Worm (Caenorhabditis elegans) whole organism, L1 larva: ENCODE measurements around the gene F58B4.3.

Experiments
- C04F5.9 ChIP-seq: sonication (generic microtip); optimal IDR thresholded peaks from 2 replicates; lab custom pipeline; 2016; ENCODE audit warnings: missing genetic modification characterization, missing compliant biosample characterization
- F16B12.6 ChIP-seq: fragments of 150-350 bp; optimal IDR thresholded peaks from 2 replicates; lab custom pipeline; 2014; ENCODE audit warnings: missing biosample characterization, missing genetic modification characterization
- aly-2 ChIP-seq: fragments of 150-350 bp; optimal IDR thresholded peaks from 2 replicates; lab custom pipeline; 2014; ENCODE audit warnings: missing biosample characterization, missing genetic modification characterization
- blmp-1 ChIP-seq: fragments of 150-350 bp; optimal IDR thresholded peaks from 2 replicates; lab custom pipeline; 2014; ENCODE audit warnings: missing biosample characterization, missing genetic modification characterization
- ceh-63 ChIP-seq: fragments of 200-800 bp; sonication (Bioruptor generic); optimal IDR thresholded peaks from 2 replicates; lab custom pipeline; 2018; ENCODE audit warnings: mild to moderate bottlenecking, missing genetic modification characterization, missing compliant biosample characterization
- ceh-82 ChIP-seq, 3 experiments: fragments of 150-350 bp in 1 of 3; sonication (generic microtip) in 2 of 3; optimal IDR thresholded peaks; 2 replicates each; lab custom pipeline; 2014 to 2017; ENCODE audit warnings: missing biosample characterization in 3 of 3, missing genetic modification characterization in 3 of 3
- ceh-90 ChIP-seq: sonication (generic microtip); optimal IDR thresholded peaks from 2 replicates; lab custom pipeline; 2016; ENCODE audit warnings: missing genetic modification characterization, missing compliant biosample characterization
- dsc-1 ChIP-seq: sonication (generic microtip); optimal IDR thresholded peaks from 2 replicates; lab custom pipeline; 2016; ENCODE audit warnings: mild to moderate bottlenecking, missing genetic modification characterization, missing compliant biosample characterization
- efl-1 ChIP-seq, 4 experiments: fragments of 150-350 bp; optimal IDR thresholded peaks in 3 of 4; peaks in 1 of 4; 1 replicate in 1 of 4; 2 replicates in 3 of 4; lab custom pipeline; 2014; ENCODE audit warnings: missing biosample characterization in 2 of 4, missing genetic modification characterization in 2 of 4, missing genetic modification reagents in 2 of 4
- efl-3 ChIP-seq: fragments of 200-800 bp; sonication (Bioruptor generic); optimal IDR thresholded peaks from 2 replicates; lab custom pipeline; 2018; ENCODE audit warnings: mild to moderate bottlenecking, missing genetic modification characterization, missing compliant biosample characterization
- elt-3 ChIP-seq, 6 experiments: fragments of 150-350 bp in 1 of 6; sonication (generic microtip); optimal IDR thresholded peaks; 2 replicates each; lab custom pipeline; 2017 to 2018; ENCODE audit warnings: missing biosample characterization in 6 of 6, missing genetic modification characterization in 6 of 6, inconsistent platforms in 1 of 6
- fkh-10 ChIP-seq: sonication (generic microtip); optimal IDR thresholded peaks from 2 replicates; lab custom pipeline; 2017; ENCODE audit warnings: missing biosample characterization, missing genetic modification reagents, missing genetic modification characterization
- fkh-4 ChIP-seq: sonication (generic microtip); optimal IDR thresholded peaks from 2 replicates; lab custom pipeline; 2016; ENCODE audit warnings: missing compliant biosample characterization, missing genetic modification characterization, borderline replicate concordance
- fkh-8 ChIP-seq: sonication (generic microtip); optimal IDR thresholded peaks from 2 replicates; lab custom pipeline; 2016; ENCODE audit warnings: mild to moderate bottlenecking, missing genetic modification characterization, missing compliant biosample characterization
- grh-1 ChIP-seq: fragments of 200-800 bp; sonication (Bioruptor generic); IDR thresholded peaks from 2 replicates; pipeline ENCODE4 v1.3.6; 2022; ENCODE audit warnings: missing genetic modification reagents, missing genetic modification characterization, missing compliant biosample characterization
- hlh-17 ChIP-seq: fragments of 200-800 bp; sonication (Bioruptor generic); optimal IDR thresholded peaks from 2 replicates; lab custom pipeline; 2018; ENCODE audit warnings: missing genetic modification characterization, mild to moderate bottlenecking, missing compliant biosample characterization, moderate library complexity, borderline replicate concordance
- irx-1 ChIP-seq: sonication (generic microtip); optimal IDR thresholded peaks from 2 replicates; lab custom pipeline; 2016; ENCODE audit warnings: missing genetic modification characterization, missing compliant biosample characterization
- jun-1 ChIP-seq: fragments of 150-350 bp; optimal IDR thresholded peaks from 2 replicates; lab custom pipeline; 2014; ENCODE audit warnings: missing biosample characterization, missing genetic modification reagents, missing genetic modification characterization
- lin-13 ChIP-seq: fragments of 150-350 bp; optimal IDR thresholded peaks from 2 replicates; lab custom pipeline; 2014; ENCODE audit warnings: missing biosample characterization, missing genetic modification reagents, missing genetic modification characterization
- lin-14 ChIP-seq: fragments of 200-800 bp; sonication (Bioruptor generic); optimal IDR thresholded peaks from 2 replicates; lab custom pipeline; 2018; ENCODE audit warnings: mild to moderate bottlenecking, missing genetic modification characterization, moderate library complexity, missing compliant biosample characterization
- lin-39 ChIP-seq: fragments of 150-350 bp; optimal IDR thresholded peaks from 2 replicates; lab custom pipeline; 2014; ENCODE audit warnings: missing biosample characterization, missing genetic modification reagents, missing genetic modification characterization
- lir-3 ChIP-seq: sonication (generic microtip); optimal IDR thresholded peaks from 2 replicates; lab custom pipeline; 2016; ENCODE audit warnings: mild to moderate bottlenecking, missing genetic modification characterization, moderate library complexity, missing compliant biosample characterization; ENCODE audit not compliant: poor library complexity
- lsy-2 ChIP-seq, 2 experiments: fragments of 150-350 bp; optimal IDR thresholded peaks; 2 replicates each; lab custom pipeline; 2014; ENCODE audit warnings: missing biosample characterization in 2 of 2, missing genetic modification characterization in 2 of 2
- mab-9 ChIP-seq: fragments of 200-800 bp; sonication (Bioruptor generic); IDR thresholded peaks from 2 replicates; pipeline ENCODE4 v1.3.6; 2022; ENCODE audit warnings: missing genetic modification reagents, missing genetic modification characterization, missing compliant biosample characterization
- mdl-1 ChIP-seq, 2 experiments: fragments of 150-350 bp; optimal IDR thresholded peaks; 2 replicates each; lab custom pipeline; 2014 to 2017; ENCODE audit warnings: missing biosample characterization in 2 of 2, missing genetic modification characterization in 2 of 2, inconsistent platforms in 1 of 2
- mep-1 ChIP-seq: fragments of 150-350 bp; optimal IDR thresholded peaks from 2 replicates; lab custom pipeline; 2014; ENCODE audit warnings: missing biosample characterization, missing genetic modification characterization
- nhr-11 ChIP-seq: fragments of 150-350 bp; optimal IDR thresholded peaks from 2 replicates; lab custom pipeline; 2014; ENCODE audit warnings: missing biosample characterization, missing genetic modification characterization
- nhr-12 ChIP-seq: sonication (generic microtip); optimal IDR thresholded peaks from 2 replicates; lab custom pipeline; 2017; ENCODE audit warnings: missing biosample characterization, missing genetic modification characterization
- nhr-20 ChIP-seq: sonication (generic microtip); optimal IDR thresholded peaks from 2 replicates; lab custom pipeline; 2016; ENCODE audit warnings: mild to moderate bottlenecking, missing genetic modification characterization, missing compliant biosample characterization
- nhr-47 ChIP-seq: sonication (generic microtip); optimal IDR thresholded peaks from 2 replicates; lab custom pipeline; 2016; ENCODE audit warnings: mild to moderate bottlenecking, missing genetic modification characterization, moderate library complexity, missing compliant biosample characterization
- nhr-71 ChIP-seq: sonication (generic microtip); optimal IDR thresholded peaks from 2 replicates; lab custom pipeline; 2016; ENCODE audit warnings: mild to moderate bottlenecking, missing genetic modification characterization, moderate library complexity, missing compliant biosample characterization
- nhr-84 ChIP-seq: sonication (generic microtip); optimal IDR thresholded peaks from 2 replicates; lab custom pipeline; 2017; ENCODE audit warnings: missing biosample characterization, missing genetic modification characterization
- nhr-85 ChIP-seq: sonication (generic microtip); peaks from one replicate; lab custom pipeline; 2016; ENCODE audit warnings: missing genetic modification characterization, inconsistent platforms, missing compliant biosample characterization
- nhr-90 ChIP-seq: sonication (generic microtip); optimal IDR thresholded peaks from 2 replicates; lab custom pipeline; 2016; ENCODE audit warnings: mild to moderate bottlenecking, missing genetic modification characterization, missing compliant biosample characterization; ENCODE audit not compliant: poor library complexity
- pax-3 ChIP-seq: fragments of 200-800 bp; sonication (Bioruptor generic); optimal IDR thresholded peaks from 2 replicates; lab custom pipeline; 2018; ENCODE audit warnings: mild to moderate bottlenecking, missing genetic modification characterization, moderate library complexity, missing compliant biosample characterization
- rnt-1 ChIP-seq: sonication (generic microtip); optimal IDR thresholded peaks from 2 replicates; lab custom pipeline; 2016; ENCODE audit warnings: mild to moderate bottlenecking, missing genetic modification characterization, moderate library complexity, missing compliant biosample characterization
- skn-1 ChIP-seq: fragments of 150-350 bp; optimal IDR thresholded peaks from 2 replicates; lab custom pipeline; 2014; ENCODE audit warnings: missing biosample characterization, missing genetic modification characterization
- snu-23 ChIP-seq: sonication (generic microtip); optimal IDR thresholded peaks from 2 replicates; lab custom pipeline; 2016; ENCODE audit warnings: missing genetic modification characterization, missing compliant biosample characterization
- sup-37 ChIP-seq: fragments of 200-800 bp; sonication (Bioruptor generic); optimal IDR thresholded peaks from 2 replicates; lab custom pipeline; 2018; ENCODE audit warnings: mild to moderate bottlenecking, missing genetic modification characterization, missing compliant biosample characterization
- swsn-7 ChIP-seq: sonication (generic microtip); optimal IDR thresholded peaks from 2 replicates; lab custom pipeline; 2016; ENCODE audit warnings: missing genetic modification characterization, missing compliant biosample characterization
- unc-86 ChIP-seq: sonication (generic microtip); optimal IDR thresholded peaks from 2 replicates; lab custom pipeline; 2016; ENCODE audit warnings: missing genetic modification characterization, missing compliant biosample characterization
- zag-1 ChIP-seq: fragments of 150-350 bp; optimal IDR thresholded peaks from 2 replicates; lab custom pipeline; 2014; ENCODE audit warnings: missing biosample characterization, missing genetic modification characterization
- ztf-4 ChIP-seq: fragments of 150-350 bp; optimal IDR thresholded peaks from 2 replicates; lab custom pipeline; 2014; ENCODE audit warnings: missing biosample characterization, missing genetic modification characterization

The F58B4.3 gene

DNA sequence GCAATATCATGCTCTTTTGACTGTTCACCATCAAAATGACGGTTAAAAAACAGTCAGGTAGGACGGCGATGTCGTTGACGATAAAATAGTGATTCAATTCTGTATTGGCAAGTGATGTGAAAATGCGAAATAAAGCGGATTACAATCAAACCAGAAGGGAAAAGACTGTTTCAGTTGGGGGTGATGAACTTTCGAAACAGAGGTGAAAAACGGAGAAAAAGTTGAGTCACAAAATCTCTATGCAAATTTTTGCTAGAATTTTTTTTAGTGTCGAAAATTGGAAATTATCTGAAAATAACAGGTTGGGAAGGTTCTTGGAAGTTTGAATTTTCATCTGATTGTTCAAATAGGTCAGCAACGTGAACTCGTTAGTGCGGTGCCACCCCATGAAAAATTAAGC is 7.9 kb upstream of the F58B4.3 start, which contains the start of gene nas-31:
nas-31 (minus strand) TSS at position 101 of the 400 bp plus-strand sequence.
- TF ChIP-seq hlh-17 (GFP tag; lab: Kevin White, UChicago): no peak
- TF ChIP-seq blmp-1: no peak
- no peak for TF ChIP-seq ceh-90 (tag; lab: Kevin White, UChicago)
- no peak for TF ChIP-seq jun-1 (tag; lab: Kevin White, UChicago)
- no peak for TF ChIP-seq nhr-85 (tag; lab: Kevin White, UChicago)
- TF ChIP-seq grh-1 (GFP tag; lab: Robert Waterston, UW): no peak
- TF ChIP-seq F16B12.6 (tag; lab: Kevin White, UChicago): no peak
- no peak for TF ChIP-seq elt-3 (tag; optimal IDR thresholded peaks at IDR 0.05; lab: Kevin White, UChicago)
- no peak for TF ChIP-seq lir-3
- no peak for TF ChIP-seq nhr-84
- no peak for TF ChIP-seq aly-2 (tag; lab: Kevin White, UChicago)

DNA sequence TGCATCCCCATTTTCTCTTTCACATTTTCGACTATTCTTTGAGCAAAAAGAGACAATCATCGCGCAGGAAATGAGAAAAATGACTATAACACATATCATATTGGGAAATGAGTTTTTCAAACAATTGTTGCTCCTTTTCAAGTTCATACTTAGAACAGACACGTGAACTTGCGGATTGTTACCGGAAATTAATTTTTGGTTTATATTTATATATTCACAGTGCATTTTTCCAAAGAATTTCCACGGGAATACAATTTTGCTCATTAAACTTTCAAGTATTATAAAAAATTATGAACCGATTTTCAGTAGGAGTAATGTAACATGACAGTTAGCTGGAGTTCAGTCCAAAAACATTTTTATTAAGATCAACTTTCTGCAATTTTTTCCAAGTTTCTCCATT is 6.4 kb upstream of the F58B4.3 start, which contains the start of gene F58B4.7:
F58B4.7 (minus strand) TSS at position 101 of the 400 bp plus-strand sequence.
- no peak for TF ChIP-seq nhr-11 (tag; lab: Kevin White, UChicago)
- TF ChIP-seq fkh-10: no peak
- no peak for TF ChIP-seq mab-9
- TF ChIP-seq aly-2 (tag; lab: Kevin White, UChicago): no peak
- TF ChIP-seq sup-37 (GFP tag; lab: Kevin White, UChicago): no peak
- TF ChIP-seq nhr-90 (tag; lab: Kevin White, UChicago): no peak
- TF ChIP-seq fkh-8 (tag; lab: Kevin White, UChicago): no peak
- TF ChIP-seq lin-14 (GFP tag; lab: Kevin White, UChicago): no peak
- TF ChIP-seq mep-1 (tag; lab: Kevin White, UChicago): no peak

DNA sequence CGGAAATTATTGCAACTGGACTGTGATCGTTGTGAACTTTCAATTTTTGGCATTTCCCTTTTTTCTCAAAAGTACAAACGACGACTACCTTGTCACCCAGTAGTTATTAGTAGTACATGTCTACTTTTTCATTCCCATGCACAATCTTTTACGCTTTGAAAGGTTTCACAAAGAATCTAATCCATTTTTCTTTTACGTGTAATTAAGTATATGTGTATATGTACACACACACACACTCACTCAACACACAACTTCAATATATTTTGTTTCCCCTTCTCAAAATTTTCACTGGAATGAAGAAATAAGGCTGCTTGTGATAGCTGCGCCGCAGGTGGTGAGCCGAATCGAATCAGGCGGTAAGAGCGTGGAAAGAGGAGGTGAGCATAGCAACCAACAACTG is 4.9 kb upstream of the F58B4.3 start, which contains the start of gene F58B4.6:
F58B4.6 (plus strand) TSS at position 301 of the 400 bp plus-strand sequence.
- TF ChIP-seq zag-1 (tag; lab: Kevin White, UChicago) (no peak), ceh-63 (GFP tag; lab: Kevin White, UChicago) (no peak), nhr-71 (tag; lab: Kevin White, UChicago) (peak; percentile 12), pax-3 (tag; lab: Kevin White, UChicago) (peak; percentile 17), nhr-47 (tag; lab: Kevin White, UChicago) (peak; percentile 20), fkh-8 (tag; lab: Kevin White, UChicago) (peak; percentile 71), nhr-20 (tag; lab: Kevin White, UChicago) (no peak), ceh-90 (tag; lab: Kevin White, UChicago) (no peak), lin-39 (tag; lab: Kevin White, UChicago) (no peak)
- TF ChIP-seq, all 84 proteins: peak for 4

DNA sequence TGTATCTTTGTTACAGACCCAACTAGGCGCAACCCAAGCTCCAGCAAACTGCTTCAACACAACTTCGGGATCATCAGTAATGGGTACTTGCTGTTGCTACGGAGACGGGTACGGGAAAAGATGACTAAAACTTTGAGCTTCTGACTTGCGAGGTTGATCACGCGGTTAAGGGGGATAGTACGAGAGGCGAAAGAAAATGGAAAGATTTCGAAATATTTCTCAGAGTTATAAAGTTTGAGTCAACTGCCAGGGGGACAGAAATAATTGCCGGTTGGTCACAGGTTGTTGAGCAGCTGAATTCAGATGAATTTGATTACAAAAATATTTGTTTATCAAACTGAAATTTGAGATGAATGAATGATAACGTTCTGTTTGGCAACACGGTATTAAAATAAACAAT is 4.0 kb upstream of the F58B4.3 start:
- TF ChIP-seq nhr-20 (tag; lab: Kevin White, UChicago) (peak; percentile 22), lir-3 (no peak), C04F5.9 (tag; lab: Kevin White, UChicago) (no peak), fkh-4 (tag; lab: Kevin White, UChicago) (no peak), swsn-7 (tag; lab: Kevin White, UChicago) (no peak), lin-14 (GFP tag; lab: Kevin White, UChicago) (peak; percentile 6), unc-86 (no peak), mdl-1 (tag; optimal IDR thresholded peaks at IDR 0.05; lab: Kevin White, UChicago) (no peak), jun-1 (tag; lab: Kevin White, UChicago) (no peak), nhr-12 (tag; lab: Kevin White, UChicago) (no peak), nhr-84 (no peak), snu-23 (GFP tag; lab: Kevin White, UChicago) (no peak), nhr-71 (tag; lab: Kevin White, UChicago) (peak; percentile 57), nhr-85 (tag; lab: Kevin White, UChicago) (no peak), ceh-90 (tag; lab: Kevin White, UChicago) (no peak), nhr-47 (tag; lab: Kevin White, UChicago) (no peak), irx-1 (tag; lab: Kevin White, UChicago) (no peak), fkh-8 (tag; lab: Kevin White, UChicago) (peak; percentile 68), zag-1 (tag; lab: Kevin White, UChicago) (no peak), lin-13 (no peak), hlh-17 (GFP tag; lab: Kevin White, UChicago) (no peak), skn-1 (tag; lab: Kevin White, UChicago) (peak; percentile 53), ceh-82 (tag; optimal IDR thresholded peaks at IDR 0.05; lab: Kevin White, UChicago) (no peak), dsc-1 (tag; lab: Kevin White, UChicago) (no peak), ceh-63 (GFP tag; lab: Kevin White, UChicago) (no peak), efl-1 (optimal IDR thresholded peaks at IDR 0.05; lab: Kevin White, UChicago) (no peak), efl-1 (GFP tag; optimal IDR thresholded peaks at IDR 0.05 in 1 of 2; lab: Kevin White, UChicago) (peak in 1 of 2 experiments; percentile 15), ztf-4 (tag; lab: Kevin White, UChicago) (no peak), rnt-1 (tag; lab: Kevin White, UChicago) (no peak), nhr-90 (tag; lab: Kevin White, UChicago) (no peak), lsy-2 (tag; optimal IDR thresholded peaks at IDR 0.05; lab: Kevin White, UChicago) (no peak), efl-3 (GFP tag; lab: Kevin White, UChicago) (no peak)
